In genomic region chrV:14185438-14185837, ce11 we compare ENCODE assay signal across 6 worm cellular contexts.
TF ChIP-seq lines count a peak whose summit lies in the region.

trm-1 (minus strand) TSS chrV:14185612.
ints-2 (plus strand) TSS chrV:14185686.

TF ChIP-seq in whole organism, L1 larva, 84 proteins besides CTCF, POLR2A, EP300 and RAD21 (continued from another document and continues in another):
- TF ChIP-seq egl-13 (tag; optimal IDR thresholded peaks at IDR 0.05; lab: Kevin White, UChicago) (no peak), sox-4 (tag; optimal IDR thresholded peaks at IDR 0.05; lab: Kevin White, UChicago) (no peak), nhr-11 (tag; optimal IDR thresholded peaks at IDR 0.05; lab: Kevin White, UChicago) (no peak), fkh-10 (GFP tag; optimal IDR thresholded peaks at IDR 0.05; lab: Kevin White, UChicago) (no peak), ama-1 (optimal IDR thresholded peaks at IDR 0.05; lab: Kevin White, UChicago) (no peak), nhr-20 (tag; optimal IDR thresholded peaks at IDR 0.05; lab: Kevin White, UChicago) (peak; percentile 68), efl-1 (optimal IDR thresholded peaks at IDR 0.05; lab: Kevin White, UChicago) (peak; percentile 78 to 79), efl-1 (GFP tag; optimal IDR thresholded peaks at IDR 0.05 in 1 of 2; lab: Kevin White, UChicago) (peak; percentile 73 to 97), C34B4.2 (tag; optimal IDR thresholded peaks at IDR 0.05; lab: Kevin White, UChicago) (no peak), pqm-1 (tag; optimal IDR thresholded peaks at IDR 0.05; lab: Kevin White, UChicago) (no peak), hlh-17 (GFP tag; optimal IDR thresholded peaks at IDR 0.05; lab: Kevin White, UChicago; ENCODE audit: borderline replicate concordance) (no peak), ceh-63 (GFP tag; optimal IDR thresholded peaks at IDR 0.05; lab: Kevin White, UChicago) (no peak), nhr-19 (GFP tag; conservative IDR thresholded peaks at IDR 0.05; lab: Robert Waterston, UW) (peak; percentile 52), jun-1 (tag; optimal IDR thresholded peaks at IDR 0.05; lab: Kevin White, UChicago) (no peak), lin-39 (tag; optimal IDR thresholded peaks at IDR 0.05; lab: Kevin White, UChicago) (peak; percentile 33), dsc-1 (tag; optimal IDR thresholded peaks at IDR 0.05; lab: Kevin White, UChicago) (peak; percentile 71), sup-37 (GFP tag; optimal IDR thresholded peaks at IDR 0.05; lab: Kevin White, UChicago) (no peak), ceh-8 (GFP tag; optimal IDR thresholded peaks at IDR 0.05; lab: Kevin White, UChicago) (peak; percentile 72), unc-30 (tag; optimal IDR thresholded peaks at IDR 0.05; lab: Kevin White, UChicago) (no peak), Y116A8C.19 (tag; optimal IDR thresholded peaks at IDR 0.05; lab: Kevin White, UChicago; ENCODE audit: borderline replicate concordance) (no peak), unc-86 (tag; optimal IDR thresholded peaks at IDR 0.05; lab: Kevin White, UChicago) (peak; percentile 41), mab-9 (GFP tag; IDR thresholded peaks at IDR 0.05; lab: Robert Waterston, UW) (no peak)

TF ChIP-seq in whole organism, L2 larva, 48 proteins besides CTCF, POLR2A, EP300 and RAD21 (continued from another document and continues in another):
- TF ChIP-seq nhr-6 (tag; optimal IDR thresholded peaks at IDR 0.05; lab: Kevin White, UChicago) (no peak), crh-2 (tag; optimal IDR thresholded peaks at IDR 0.05; lab: Kevin White, UChicago) (peak; percentile 64), ztf-1 (GFP tag; conservative IDR thresholded peaks at IDR 0.05; lab: Robert Waterston, UW) (no peak), aly-2 (tag; optimal IDR thresholded peaks at IDR 0.05; lab: Kevin White, UChicago) (no peak), zag-1 (tag; optimal IDR thresholded peaks at IDR 0.05; lab: Kevin White, UChicago) (peak; percentile 42), ama-1 (optimal IDR thresholded peaks at IDR 0.05; lab: Kevin White, UChicago) (peak; percentile 25), nhr-10 (tag; optimal IDR thresholded peaks at IDR 0.05; lab: Kevin White, UChicago) (peak; percentile 13), peb-1 (tag; optimal IDR thresholded peaks at IDR 0.05; lab: Kevin White, UChicago) (no peak), nhr-11 (tag; optimal IDR thresholded peaks at IDR 0.05; lab: Kevin White, UChicago) (no peak), ceh-16 (tag; optimal IDR thresholded peaks at IDR 0.05; lab: Kevin White, UChicago) (no peak), C34F6.9 (tag; optimal IDR thresholded peaks at IDR 0.05; lab: Kevin White, UChicago) (peak; percentile 86), sma-3 (GFP tag; optimal IDR thresholded peaks at IDR 0.05; lab: Kevin White, UChicago) (peak; percentile 51), mdl-1 (tag; optimal IDR thresholded peaks at IDR 0.05; lab: Kevin White, UChicago) (no peak), blmp-1 (tag; optimal IDR thresholded peaks at IDR 0.05; lab: Kevin White, UChicago; ENCODE audit: insufficient read depth) (no peak), gmeb-1 (tag; optimal IDR thresholded peaks at IDR 0.05; lab: Kevin White, UChicago) (peak; percentile 73), nhr-25 (tag; optimal IDR thresholded peaks at IDR 0.05; lab: Kevin White, UChicago) (peak; percentile 68), elt-3 (tag; optimal IDR thresholded peaks at IDR 0.05; lab: Kevin White, UChicago) (no peak), ztf-4 (tag; optimal IDR thresholded peaks at IDR 0.05; lab: Kevin White, UChicago) (no peak), unc-62 (GFP tag; optimal IDR thresholded peaks at IDR 0.05; lab: Kevin White, UChicago) (no peak), sma-9 (GFP tag; optimal IDR thresholded peaks at IDR 0.05; lab: Kevin White, UChicago) (peak; percentile 63), sma-9 (tag; optimal IDR thresholded peaks at IDR 0.05; lab: Kevin White, UChicago) (no peak), sem-4 (tag; optimal IDR thresholded peaks at IDR 0.05; lab: Kevin White, UChicago) (peak; percentile 22), lin-11 (tag; optimal IDR thresholded peaks at IDR 0.05; lab: Kevin White, UChicago) (no peak)

TF ChIP-seq in whole organism, L3 larva, 47 proteins besides CTCF, POLR2A, EP300 and RAD21 (continued from another document and continues in another):
- TF ChIP-seq nhr-23 (tag; optimal IDR thresholded peaks at IDR 0.05; lab: Kevin White, UChicago): peak; percentile 55
- no peak for TF ChIP-seq nhr-76 (tag; optimal IDR thresholded peaks at IDR 0.05; lab: Kevin White, UChicago)
- no peak for TF ChIP-seq ceh-9 (tag; optimal IDR thresholded peaks at IDR 0.05; lab: Kevin White, UChicago)
- TF ChIP-seq nhr-237 (tag; optimal IDR thresholded peaks at IDR 0.05; lab: Kevin White, UChicago): no peak
- TF ChIP-seq lin-15B (tag; optimal IDR thresholded peaks at IDR 0.05; lab: Kevin White, UChicago): peak; percentile 90
- peak; percentile 57 for TF ChIP-seq fkh-10 (GFP tag; optimal IDR thresholded peaks at IDR 0.05; lab: Kevin White, UChicago)
- no peak for TF ChIP-seq egl-27 (tag; optimal IDR thresholded peaks at IDR 0.05; lab: Kevin White, UChicago)
- TF ChIP-seq mml-1 (tag; optimal IDR thresholded peaks at IDR 0.05; lab: Kevin White, UChicago): no peak
- peak; percentile 47 for TF ChIP-seq R02D3.7 (tag; optimal IDR thresholded peaks at IDR 0.05; lab: Kevin White, UChicago)
- no peak for TF ChIP-seq nhr-12 (tag; optimal IDR thresholded peaks at IDR 0.05; lab: Kevin White, UChicago)
- TF ChIP-seq snpc-4 (tag; optimal IDR thresholded peaks at IDR 0.05; lab: Kevin White, UChicago): no peak
- no peak for TF ChIP-seq elt-1 (tag; optimal IDR thresholded peaks at IDR 0.05; lab: Kevin White, UChicago)
- no peak for TF ChIP-seq nhr-77 (tag; optimal IDR thresholded peaks at IDR 0.05; lab: Kevin White, UChicago)
- TF ChIP-seq daf-12 (tag; optimal IDR thresholded peaks at IDR 0.05; lab: Kevin White, UChicago): no peak
- no peak for TF ChIP-seq ceh-82 (tag; optimal IDR thresholded peaks at IDR 0.05; lab: Kevin White, UChicago)
- peak; percentile 78 for TF ChIP-seq pha-4 (tag; optimal IDR thresholded peaks at IDR 0.05; lab: Kevin White, UChicago)
- no peak for TF ChIP-seq unc-39 (tag; optimal IDR thresholded peaks at IDR 0.05; lab: Kevin White, UChicago)
- no peak for TF ChIP-seq lsy-12 (tag; optimal IDR thresholded peaks at IDR 0.05; lab: Kevin White, UChicago)
- no peak for TF ChIP-seq skn-1 (tag; optimal IDR thresholded peaks at IDR 0.05; lab: Kevin White, UChicago)
- no peak for TF ChIP-seq ZK546.5 (tag; optimal IDR thresholded peaks at IDR 0.05; lab: Kevin White, UChicago)
- peak; percentile 36 for TF ChIP-seq pqm-1 (tag; optimal IDR thresholded peaks at IDR 0.05; lab: Kevin White, UChicago)
- peak; percentile 36 for TF ChIP-seq nhr-25 (tag; optimal IDR thresholded peaks at IDR 0.05; lab: Kevin White, UChicago)
- no peak for TF ChIP-seq fkh-2 (tag; optimal IDR thresholded peaks at IDR 0.05; lab: Kevin White, UChicago)
- no peak for TF ChIP-seq eor-1 (tag; optimal IDR thresholded peaks at IDR 0.05; lab: Kevin White, UChicago)
- peak; percentile 32 for TF ChIP-seq jun-1 (tag; optimal IDR thresholded peaks at IDR 0.05; lab: Kevin White, UChicago)

TF ChIP-seq in whole organism, L4 larva, 104 proteins besides CTCF, POLR2A, EP300 and RAD21 (continued from another document and continues in another):
- no peak for TF ChIP-seq ama-1 (optimal IDR thresholded peaks at IDR 0.05; lab: Kevin White, UChicago)
- TF ChIP-seq lin-29 (GFP tag; IDR thresholded peaks at IDR 0.05; lab: Robert Waterston, UW): no peak
- no peak for TF ChIP-seq Y48G9A.11 (GFP tag; IDR thresholded peaks at IDR 0.05; lab: Robert Waterston, UW)
- TF ChIP-seq pha-4 (GFP tag; IDR thresholded peaks at IDR 0.05; lab: Robert Waterston, UW): no peak
- no peak for TF ChIP-seq pha-4 (tag; optimal IDR thresholded peaks at IDR 0.05; lab: Kevin White, UChicago)
- no peak for TF ChIP-seq madf-9 (GFP tag; conservative IDR thresholded peaks at IDR 0.05; lab: Robert Waterston, UW)
- no peak for TF ChIP-seq nhr-6 (tag; optimal IDR thresholded peaks at IDR 0.05; lab: Kevin White, UChicago)
- TF ChIP-seq nhr-77 (tag; optimal IDR thresholded peaks at IDR 0.05; lab: Kevin White, UChicago): peak; percentile 46
- no peak for TF ChIP-seq nhr-41 (GFP tag; IDR thresholded peaks at IDR 0.05; lab: Robert Waterston, UW)
- peak; percentile 63 for TF ChIP-seq T20F7.1 (GFP tag; optimal IDR thresholded peaks at IDR 0.05; lab: Kevin White, UChicago)
- TF ChIP-seq tra-1 (GFP tag; IDR thresholded peaks at IDR 0.05; lab: Robert Waterston, UW): no peak
- TF ChIP-seq lin-1 (GFP tag; IDR thresholded peaks at IDR 0.05; lab: Robert Waterston, UW): no peak
- peak; percentile 85 for TF ChIP-seq mes-2 (tag; optimal IDR thresholded peaks at IDR 0.05; lab: Kevin White, UChicago; ENCODE audit: poor library complexity, severe bottlenecking)
- no peak for TF ChIP-seq nhr-42 (GFP tag; IDR thresholded peaks at IDR 0.05; lab: Robert Waterston, UW)
- no peak for TF ChIP-seq nhr-111 (GFP tag; optimal IDR thresholded peaks at IDR 0.05; lab: Kevin White, UChicago)
- no peak for TF ChIP-seq mep-1 (tag; optimal IDR thresholded peaks at IDR 0.05; lab: Kevin White, UChicago)
- TF ChIP-seq nhr-10 (tag; optimal IDR thresholded peaks at IDR 0.05; lab: Kevin White, UChicago): no peak
- TF ChIP-seq set-16 (GFP tag; IDR thresholded peaks at IDR 0.05; lab: Robert Waterston, UW): no peak
- TF ChIP-seq gei-8 (GFP tag; optimal IDR thresholded peaks at IDR 0.05; lab: Kevin White, UChicago): no peak
- TF ChIP-seq mdt-29 (GFP tag; IDR thresholded peaks at IDR 0.05; lab: Robert Waterston, UW): no peak
- TF ChIP-seq dpl-1 (GFP tag; optimal IDR thresholded peaks at IDR 0.05; lab: Kevin White, UChicago): peak; percentile 66
- no peak for TF ChIP-seq ceh-44 (GFP tag; IDR thresholded peaks at IDR 0.05; lab: Robert Waterston, UW)
- no peak for TF ChIP-seq nhr-25 (tag; optimal IDR thresholded peaks at IDR 0.05; lab: Kevin White, UChicago; ENCODE audit: borderline replicate concordance, insufficient read depth)
- no peak for TF ChIP-seq F37D6.2 (tag; optimal IDR thresholded peaks at IDR 0.05; lab: Kevin White, UChicago)
- no peak for TF ChIP-seq pqm-1 (tag; optimal IDR thresholded peaks at IDR 0.05; lab: Kevin White, UChicago)

TF ChIP-seq in whole organism, mixed stage, embryonic, 35 proteins besides CTCF, POLR2A, EP300 and RAD21 (continued from another document):
- TF ChIP-seq unc-39 (tag; optimal IDR thresholded peaks at IDR 0.05; lab: Kevin White, UChicago) (no peak), lin-13 (tag; optimal IDR thresholded peaks at IDR 0.05; lab: Kevin White, UChicago) (peak; percentile 12), drap-1 (GFP tag; optimal IDR thresholded peaks at IDR 0.05; lab: Kevin White, UChicago) (no peak)

TF ChIP-seq in whole organism, young adult, 124 proteins besides CTCF, POLR2A, EP300 and RAD21 (continued from another document):
- no peak for TF ChIP-seq sdz-38 (tag; optimal IDR thresholded peaks at IDR 0.05; lab: Kevin White, UChicago)
- peak; percentile 4 for TF ChIP-seq lsl-1 (GFP tag; optimal IDR thresholded peaks at IDR 0.05; lab: Kevin White, UChicago)
- TF ChIP-seq fkh-3 (tag; optimal IDR thresholded peaks at IDR 0.05; lab: Kevin White, UChicago): no peak
- TF ChIP-seq him-1 (tag; optimal IDR thresholded peaks at IDR 0.05; lab: Kevin White, UChicago): no peak
- peak; percentile 27 for TF ChIP-seq ZK185.1 (tag; optimal IDR thresholded peaks at IDR 0.05; lab: Kevin White, UChicago; ENCODE audit: poor library complexity, severe bottlenecking)
- TF ChIP-seq mel-28 (tag; optimal IDR thresholded peaks at IDR 0.05; lab: Kevin White, UChicago; ENCODE audit: borderline replicate concordance): no peak
- no peak for TF ChIP-seq F49E8.2 (tag; optimal IDR thresholded peaks at IDR 0.05; lab: Kevin White, UChicago; ENCODE audit: insufficient read depth)
- 0 out of 2 replicates have a peak, but pooled peaks have one; percentile 19 for TF ChIP-seq hmg-1.2 (GFP tag; IDR thresholded peaks at IDR 0.05; lab: Robert Waterston, UW)
- no peak for TF ChIP-seq T26A5.8 (tag; optimal IDR thresholded peaks at IDR 0.05; lab: Kevin White, UChicago)
- no peak for TF ChIP-seq pha-4 (tag; optimal IDR thresholded peaks at IDR 0.05; lab: Kevin White, UChicago)
- no peak for TF ChIP-seq snpc-1.3 (tag; optimal IDR thresholded peaks at IDR 0.05; lab: Kevin White, UChicago; ENCODE audit: insufficient read depth)
- TF ChIP-seq F33H1.4 (GFP tag; IDR thresholded peaks at IDR 0.05; lab: Robert Waterston, UW): peak; percentile 21; the same call in 1 of the 2 replicates
- no peak for TF ChIP-seq ceh-58 (GFP tag; IDR thresholded peaks at IDR 0.05; lab: Robert Waterston, UW)
- no peak for TF ChIP-seq atf-7 (tag; optimal IDR thresholded peaks at IDR 0.05; lab: Kevin White, UChicago)
